Fruit fly (Drosophila melanogaster) whole organism, embryonic: ENCODE data around the gene mRpL10.

ENCODE experiments used
- Asciz ChIP-seq: fragments of 200-800 bp; sonication (Bioruptor generic); optimal IDR thresholded peaks from 2 replicates; lab custom pipeline; 2017; ENCODE audit warnings: missing biosample characterization, mild to moderate bottlenecking, missing genetic modification characterization, missing genetic modification reagents
- Atf3 ChIP-seq: fragments of 200-800 bp; sonication (Bioruptor generic); optimal IDR thresholded peaks from 3 replicates; lab custom pipeline; 2016; ENCODE audit warnings: missing biosample characterization, missing genetic modification characterization
- CG10274 ChIP-seq: fragments of 200-800 bp; sonication (Bioruptor generic); optimal IDR thresholded peaks from 3 replicates; lab custom pipeline; 2017; ENCODE audit warnings: missing biosample characterization, mild to moderate bottlenecking, missing genetic modification characterization
- CG10543 ChIP-seq: fragments of 200-800 bp; sonication (Bioruptor generic); optimal IDR thresholded peaks from 3 replicates; lab custom pipeline; 2017; ENCODE audit warnings: missing biosample characterization, mild to moderate bottlenecking, missing genetic modification characterization, moderate library complexity
- CG11723 ChIP-seq: fragments of 200-800 bp; sonication (Bioruptor generic); optimal IDR thresholded peaks from 2 replicates; lab custom pipeline; 2017; ENCODE audit warnings: missing biosample characterization, mild to moderate bottlenecking, missing genetic modification characterization
- CG12071 ChIP-seq: fragments of 200-800 bp; sonication (Bioruptor generic); optimal IDR thresholded peaks from 3 replicates; lab custom pipeline; 2018; ENCODE audit warnings: missing biosample characterization, mild to moderate bottlenecking, missing genetic modification characterization
- CG14860 ChIP-seq: fragments of 200-800 bp; sonication (Bioruptor generic); IDR thresholded peaks from 3 replicates; pipeline ENCODE4 v1.3.6; 2022; ENCODE audit warnings: missing biosample characterization, missing genetic modification characterization; ENCODE audit not compliant: partially characterized antibody
- CG15696 ChIP-seq: fragments of 200-800 bp; sonication (Bioruptor generic); optimal IDR thresholded peaks from 2 replicates; lab custom pipeline; 2019; ENCODE audit warnings: missing biosample characterization, mild to moderate bottlenecking, missing genetic modification characterization, moderate library complexity
- CG17568 ChIP-seq: fragments of 200-800 bp; sonication (Bioruptor generic); optimal IDR thresholded peaks from 2 replicates; lab custom pipeline; 2018; ENCODE audit warnings: missing biosample characterization, mild to moderate bottlenecking, missing genetic modification characterization, moderate library complexity
- CG17829 ChIP-seq: fragments of 200-800 bp; optimal IDR thresholded peaks from 2 replicates; lab custom pipeline; 2019; ENCODE audit warnings: missing biosample characterization, mild to moderate bottlenecking, missing genetic modification characterization, moderate library complexity
- CG2712 ChIP-seq: fragments of 200-800 bp; optimal IDR thresholded peaks from 3 replicates; lab custom pipeline; 2019; ENCODE audit warnings: missing biosample characterization, mild to moderate bottlenecking, missing genetic modification characterization, moderate library complexity
- CG32767 ChIP-seq: fragments of 200-800 bp; sonication (Bioruptor generic); IDR thresholded peaks from 2 replicates; pipeline ENCODE4 v1.3.6; 2022; ENCODE audit warnings: missing biosample characterization, missing genetic modification characterization
- CG34422 ChIP-seq: fragments of 200-800 bp; sonication (Bioruptor generic); IDR thresholded peaks from 3 replicates; pipeline ENCODE4 v1.3.6; 2022; ENCODE audit warnings: missing biosample characterization, missing genetic modification characterization
- CG4360 ChIP-seq: fragments of 200-800 bp; sonication (Bioruptor generic); IDR thresholded peaks from 2 replicates; pipeline ENCODE4 v1.3.6; 2022; ENCODE audit warnings: missing biosample characterization, missing genetic modification characterization
- CG4404 ChIP-seq: fragments of 200-800 bp; sonication (Bioruptor generic); IDR thresholded peaks from 2 replicates; pipeline ENCODE4 v1.3.6; 2022; ENCODE audit warnings: missing biosample characterization, missing genetic modification characterization
- CG5180 ChIP-seq: fragments of 200-800 bp; sonication (Bioruptor generic); optimal IDR thresholded peaks from 3 replicates; lab custom pipeline; 2017; ENCODE audit warnings: missing biosample characterization, missing genetic modification characterization, mild to moderate bottlenecking, moderate library complexity, missing genetic modification reagents
- CG6175 ChIP-seq: fragments of 200-800 bp; sonication (Bioruptor generic); IDR thresholded peaks from 3 replicates; pipeline ENCODE4 v1.3.6; 2022; ENCODE audit warnings: missing biosample characterization, missing genetic modification characterization
- CG6791 ChIP-seq: fragments of 200-800 bp; sonication (Bioruptor generic); IDR thresholded peaks from 3 replicates; pipeline ENCODE4 v1.3.6; 2022; ENCODE audit warnings: missing biosample characterization, missing genetic modification characterization; ENCODE audit not compliant: partially characterized antibody
- CG7928 ChIP-seq: fragments of 200-800 bp; sonication (Bioruptor generic); optimal IDR thresholded peaks from 2 replicates; lab custom pipeline; 2017; ENCODE audit warnings: missing biosample characterization, mild to moderate bottlenecking, missing genetic modification characterization
- CG8388 ChIP-seq: fragments of 200-800 bp; sonication (Bioruptor generic); optimal IDR thresholded peaks from 2 replicates; lab custom pipeline; 2019; ENCODE audit warnings: missing biosample characterization, mild to moderate bottlenecking, missing genetic modification characterization, moderate library complexity
- CG8765 ChIP-seq: fragments of 200-800 bp; sonication (Bioruptor generic); IDR thresholded peaks from 2 replicates; pipeline ENCODE4 v1.3.6; 2022; ENCODE audit warnings: missing biosample characterization, missing genetic modification characterization
- CG9932 ChIP-seq: fragments of 200-800 bp; sonication (Bioruptor generic); IDR thresholded peaks from 2 replicates; pipeline ENCODE4 v1.3.6; 2022; ENCODE audit warnings: missing biosample characterization, missing genetic modification characterization
- CoRest ChIP-seq: fragments of 200-800 bp; sonication (Bioruptor generic); optimal IDR thresholded peaks from 3 replicates; lab custom pipeline; 2018; ENCODE audit warnings: missing biosample characterization, mild to moderate bottlenecking, missing genetic modification characterization, moderate library complexity
- Deaf1 ChIP-seq: fragments of 200-800 bp; optimal IDR thresholded peaks from 3 replicates; lab custom pipeline; 2019; ENCODE audit warnings: missing biosample characterization, mild to moderate bottlenecking, missing genetic modification characterization, moderate library complexity
- Dip2 ChIP-seq: fragments of 200-800 bp; sonication (Bioruptor generic); IDR thresholded peaks from 2 replicates; pipeline ENCODE4 v1.3.6; 2022; ENCODE audit warnings: missing biosample characterization, missing genetic modification characterization
- Dll ChIP-seq: fragments of 200-800 bp; sonication (Bioruptor generic); IDR thresholded peaks from 4 replicates; pipeline ENCODE4 v1.3.6; 2022; ENCODE audit warnings: missing biosample characterization, missing genetic modification characterization; ENCODE audit not compliant: partially characterized antibody
- Doc2 ChIP-seq: fragments of 200-800 bp; sonication (Bioruptor generic); IDR thresholded peaks from 2 replicates; pipeline ENCODE4 v1.3.6; 2022; ENCODE audit warnings: missing biosample characterization, missing genetic modification characterization
- Fer1 ChIP-seq: fragments of 200-800 bp; sonication (Bioruptor generic); optimal IDR thresholded peaks from 2 replicates; lab custom pipeline; 2017; ENCODE audit warnings: missing biosample characterization, mild to moderate bottlenecking, missing genetic modification characterization
- MBD-R2 ChIP-seq: fragments of 200-800 bp; sonication (Bioruptor generic); IDR thresholded peaks from 2 replicates; pipeline ENCODE4 v1.3.6; 2022; ENCODE audit warnings: missing biosample characterization, missing genetic modification characterization
- Mrtf ChIP-seq: fragments of 200-800 bp; sonication (Bioruptor generic); IDR thresholded peaks from 3 replicates; pipeline ENCODE4 v1.3.6; 2022; ENCODE audit warnings: missing biosample characterization, missing genetic modification characterization
- Spps ChIP-seq: fragments of 200-800 bp; sonication (Bioruptor generic); optimal IDR thresholded peaks from 2 replicates; lab custom pipeline; 2018; ENCODE audit warnings: missing biosample characterization, mild to moderate bottlenecking, missing genetic modification characterization
- Taf1 ChIP-seq: fragments of 200-800 bp; sonication (Bioruptor generic); IDR thresholded peaks from 2 replicates; pipeline ENCODE4 v1.3.6; 2022; ENCODE audit warnings: missing biosample characterization, missing genetic modification characterization
- Trl ChIP-seq, 3 experiments: fragments of >200 bp in 2 of 3; fragments of 200-800 bp in 1 of 3; sonication (Bioruptor generic) in 1 of 3; optimal IDR thresholded peaks; 2 replicates in 1 of 3; 3 replicates in 2 of 3; lab custom pipeline; 2016 to 2017; ENCODE audit warnings: missing biosample characterization in 1 of 3, missing genetic modification characterization in 1 of 3
- btn ChIP-seq: fragments of 200-800 bp; sonication (Bioruptor generic); optimal IDR thresholded peaks from 2 replicates; lab custom pipeline; 2016; ENCODE audit warnings: missing biosample characterization, missing genetic modification characterization
- cato ChIP-seq: fragments of 200-800 bp; sonication (Bioruptor generic); optimal IDR thresholded peaks from 2 replicates; lab custom pipeline; 2016; ENCODE audit warnings: missing biosample characterization, missing genetic modification characterization, borderline replicate concordance
- dysf ChIP-seq: fragments of 200-800 bp; sonication (Bioruptor generic); IDR thresholded peaks from 3 replicates; pipeline ENCODE4 v1.3.6; 2022; ENCODE audit warnings: missing biosample characterization, missing genetic modification characterization
- gcm2 ChIP-seq: fragments of 200-800 bp; sonication (Bioruptor generic); optimal IDR thresholded peaks from 2 replicates; lab custom pipeline; 2016; ENCODE audit warnings: missing biosample characterization, missing genetic modification characterization
- hkb ChIP-seq, 2 experiments: fragments of 200-800 bp in 1 of 2; fragments of >200 bp in 1 of 2; sonication (Bioruptor generic) in 1 of 2; IDR thresholded peaks in 1 of 2; optimal IDR thresholded peaks in 1 of 2; 2 replicates each; pipeline versions ENCODE4 v1.3.6 to Lab custom; 2017 to 2022; ENCODE audit warnings: missing biosample characterization in 1 of 2, missing genetic modification characterization in 1 of 2
- klu ChIP-seq: fragments of 200-800 bp; sonication (Bioruptor generic); IDR thresholded peaks from 2 replicates; pipeline ENCODE4 v1.3.6; 2022; ENCODE audit warnings: missing biosample characterization, missing genetic modification characterization
- nom ChIP-seq: fragments of 200-800 bp; sonication (Bioruptor generic); optimal IDR thresholded peaks from 2 replicates; lab custom pipeline; 2017; ENCODE audit warnings: missing biosample characterization, missing genetic modification characterization, mild to moderate bottlenecking, moderate library complexity, missing genetic modification reagents
- oc ChIP-seq: fragments of 200-800 bp; sonication (Bioruptor generic); optimal IDR thresholded peaks from 2 replicates; lab custom pipeline; 2018; ENCODE audit warnings: missing biosample characterization, mild to moderate bottlenecking, missing genetic modification characterization, moderate library complexity
- org-1 ChIP-seq: fragments of 200-800 bp; sonication (Bioruptor generic); optimal IDR thresholded peaks from 2 replicates; lab custom pipeline; 2017; ENCODE audit warnings: missing biosample characterization, missing genetic modification characterization
- pros ChIP-seq: fragments of 200-800 bp; sonication (Bioruptor generic); optimal IDR thresholded peaks from 3 replicates; lab custom pipeline; 2019; ENCODE audit warnings: missing biosample characterization, mild to moderate bottlenecking, missing genetic modification characterization, moderate library complexity
- sisA ChIP-seq: fragments of 200-800 bp; sonication (Bioruptor generic); IDR thresholded peaks from 2 replicates; pipeline ENCODE4 v1.3.6; 2022; ENCODE audit warnings: missing biosample characterization, missing genetic modification characterization
- sug ChIP-seq: fragments of 200-800 bp; optimal IDR thresholded peaks from 2 replicates; lab custom pipeline; 2019; ENCODE audit warnings: missing biosample characterization, mild to moderate bottlenecking, missing genetic modification characterization, moderate library complexity
- usp ChIP-seq: fragments of >200 bp; optimal IDR thresholded peaks from 2 replicates; lab custom pipeline; 2017; ENCODE audit warnings: missing biosample characterization, missing genetic modification characterization
- vfl ChIP-seq: fragments of 200-800 bp; sonication (Bioruptor generic); optimal IDR thresholded peaks from 2 replicates; lab custom pipeline; 2016; ENCODE audit warnings: missing biosample characterization, missing genetic modification characterization
- zf30C ChIP-seq: fragments of 200-800 bp; sonication (Bioruptor generic); optimal IDR thresholded peaks from 3 replicates; lab custom pipeline; 2018; ENCODE audit warnings: missing biosample characterization, mild to moderate bottlenecking, missing genetic modification characterization

mRpL10 gene

dm6 chr2L:224599-225385 lies 21.2 kb downstream of the mRpL10 start (continued):
- TF ChIP-seq Dll (GFP tag; lab: Robert Waterston, UW) (no peak), klu (GFP tag; lab: Robert Waterston, UW) (no peak), CG6175 (GFP tag; lab: Robert Waterston, UW) (no peak), MBD-R2 (GFP tag; lab: Robert Waterston, UW) (peak; percentile 17; the same call in 1 of the 2 replicates), CG10274 (GFP tag; lab: Kevin White, UChicago) (no peak), Deaf1 (tag; lab: Kevin White, UChicago) (peak; percentile 77), CG7928 (GFP tag; lab: Kevin White, UChicago) (no peak), sug (tag; lab: Kevin White, UChicago) (peak; percentile 52), pros (GFP tag; lab: Kevin White, UChicago) (no peak), Spps (tag; lab: Kevin White, UChicago) (no peak), CG9932 (GFP tag; lab: Robert Waterston, UW) (peak; percentile 66), CG17829 (peak; percentile 23), vfl (GFP tag; lab: Kevin White, UChicago) (peak; percentile 16), cato (GFP tag; lab: Kevin White, UChicago) (no peak), nom (GFP tag; lab: Kevin White, UChicago) (peak; percentile 85), CG2712 (tag; lab: Kevin White, UChicago) (peak; percentile 59), CG17568 (GFP tag; lab: Kevin White, UChicago) (peak; percentile 54), CG10543 (GFP tag; lab: Kevin White, UChicago) (no peak), Fer1 (GFP tag; lab: Kevin White, UChicago) (peak; percentile 78), btn (GFP tag; lab: Kevin White, UChicago) (no peak), Asciz (peak; percentile 16), usp (GFP tag; lab: Kevin White, UChicago) (no peak), CG12071 (GFP tag; lab: Kevin White, UChicago) (no peak), CG8388 (GFP tag; lab: Kevin White, UChicago) (no peak), Mrtf (GFP tag; lab: Robert Waterston, UW) (peak; percentile 55; the same call in 1 of the 3 replicates), gcm2 (no peak), CG6791 (GFP tag; lab: Robert Waterston, UW) (no peak), CG5180 (GFP tag; lab: Kevin White, UChicago) (peak; percentile 46), Doc2 (GFP tag; lab: Robert Waterston, UW) (no peak), CG8765 (no peak), CoRest (no peak), Taf1 (GFP tag; lab: Robert Waterston, UW) (peak; percentile 42; the same call in 1 of the 2 replicates), org-1 (GFP tag; lab: Kevin White, UChicago) (peak; percentile 48), CG34422 (GFP tag; lab: Robert Waterston, UW) (no peak; the same call in 2 of the 3 replicates), oc (no peak), Trl (optimal IDR thresholded peaks at IDR 0.05; lab: Kevin White, UChicago) (no peak), Trl (GFP tag; optimal IDR thresholded peaks at IDR 0.05; lab: Kevin White, UChicago) (no peak), CG15696 (tag; lab: Kevin White, UChicago) (peak; percentile 44), hkb (optimal IDR thresholded peaks at IDR 0.05; lab: Kevin White, UChicago) (no peak), hkb (GFP tag; IDR thresholded peaks at IDR 0.05; lab: Robert Waterston, UW) (peak; percentile 19; the same call in 1 of the 2 replicates), CG11723 (GFP tag; lab: Kevin White, UChicago) (no peak), sisA (GFP tag; lab: Robert Waterston, UW) (peak; percentile 60), CG4404 (GFP tag; lab: Robert Waterston, UW) (peak; percentile 53), CG4360 (GFP tag; lab: Robert Waterston, UW) (no peak), Atf3 (GFP tag; lab: Kevin White, UChicago) (no peak), zf30C (GFP tag; lab: Kevin White, UChicago) (no peak), CG14860 (GFP tag; lab: Robert Waterston, UW) (no peak), dysf (peak; percentile 61; the same call in 2 of the 3 replicates), CG32767 (GFP tag; lab: Robert Waterston, UW) (peak; percentile 56), Dip2 (GFP tag; lab: Robert Waterston, UW) (no peak)
